Worm (Caenorhabditis elegans) whole organism, young adult: ENCODE data around the gene F09B9.5.

Experiments
- B0261.1 ChIP-seq: sonication (generic microtip); optimal IDR thresholded peaks from 2 replicates; lab custom pipeline; 2016; ENCODE audit warnings: mild to moderate bottlenecking, missing genetic modification characterization, moderate library complexity, missing compliant biosample characterization
- F33H1.4 ChIP-seq: fragments of 200-800 bp; sonication (Bioruptor generic); IDR thresholded peaks from 2 replicates; pipeline ENCODE4 v1.3.6; 2022; ENCODE audit warnings: missing genetic modification reagents, missing genetic modification characterization, missing compliant biosample characterization
- K12H6.12 ChIP-seq: fragments of 200-800 bp; sonication (Bioruptor generic); optimal IDR thresholded peaks from 2 replicates; lab custom pipeline; 2018; ENCODE audit warnings: mild to moderate bottlenecking, missing genetic modification characterization, missing compliant biosample characterization
- Y53G8AR.9 ChIP-seq: fragments of 200-800 bp; sonication (Bioruptor generic); conservative IDR thresholded peaks from 2 replicates; pipeline ENCODE4 v1.3.6; 2022; ENCODE audit warnings: missing genetic modification reagents, missing genetic modification characterization, missing compliant biosample characterization
- Y79H2A.3 ChIP-seq: fragments of 200-800 bp; sonication (Bioruptor generic); conservative IDR thresholded peaks from 2 replicates; pipeline ENCODE4 v1.3.6; 2022; ENCODE audit warnings: missing genetic modification reagents, missing genetic modification characterization, missing compliant biosample characterization
- ZK185.1 ChIP-seq: sonication (generic microtip); optimal IDR thresholded peaks from 2 replicates; lab custom pipeline; 2016; ENCODE audit warnings: mild to moderate bottlenecking, missing genetic modification characterization, missing compliant biosample characterization; ENCODE audit not compliant: poor library complexity, severe bottlenecking
- akir-1 ChIP-seq: fragments of 200-800 bp; sonication (Bioruptor generic); optimal IDR thresholded peaks from 2 replicates; lab custom pipeline; 2018; ENCODE audit warnings: mild to moderate bottlenecking, missing genetic modification characterization, moderate library complexity, missing compliant biosample characterization
- atf-7 ChIP-seq: sonication (generic microtip); optimal IDR thresholded peaks from 2 replicates; lab custom pipeline; 2017; ENCODE audit warnings: mild to moderate bottlenecking, missing genetic modification characterization, missing compliant biosample characterization
- athp-1 ChIP-seq: sonication (generic microtip); optimal IDR thresholded peaks from 2 replicates; lab custom pipeline; 2017; ENCODE audit warnings: mild to moderate bottlenecking, missing genetic modification characterization, missing compliant biosample characterization
- attf-3 ChIP-seq: fragments of 200-800 bp; sonication (Bioruptor generic); conservative IDR thresholded peaks from 2 replicates; pipeline ENCODE4 v1.3.6; 2022; ENCODE audit warnings: missing genetic modification reagents, missing genetic modification characterization, missing compliant biosample characterization
- bed-1 ChIP-seq: fragments of 200-800 bp; sonication (Bioruptor generic); IDR thresholded peaks from 2 replicates; pipeline ENCODE4 v1.3.6; 2022; ENCODE audit warnings: missing genetic modification reagents, missing genetic modification characterization, missing compliant biosample characterization
- cebp-1 ChIP-seq, 2 experiments: fragments of 200-800 bp in 1 of 2; sonication (Bioruptor generic) in 1 of 2; sonication (generic microtip) in 1 of 2; IDR thresholded peaks in 1 of 2; optimal IDR thresholded peaks in 1 of 2; 2 replicates each; pipeline versions ENCODE4 v1.3.6 to Lab custom; 2017 to 2022; ENCODE audit warnings: missing compliant biosample characterization in 2 of 2, missing genetic modification characterization in 2 of 2, mild to moderate bottlenecking in 1 of 2, missing genetic modification reagents in 1 of 2, moderate library complexity in 1 of 2
- ceh-27 ChIP-seq: fragments of 200-800 bp; sonication (Bioruptor generic); optimal IDR thresholded peaks from 2 replicates; lab custom pipeline; 2018; ENCODE audit warnings: mild to moderate bottlenecking, missing genetic modification characterization, moderate library complexity, missing compliant biosample characterization
- ceh-58 ChIP-seq: fragments of 200-800 bp; sonication (Bioruptor generic); IDR thresholded peaks from 2 replicates; pipeline ENCODE4 v1.3.6; 2022; ENCODE audit warnings: missing genetic modification characterization, missing compliant biosample characterization
- chd-7 ChIP-seq: sonication (generic microtip); optimal IDR thresholded peaks from 2 replicates; lab custom pipeline; 2016; ENCODE audit warnings: mild to moderate bottlenecking, missing genetic modification characterization, moderate library complexity, missing compliant biosample characterization
- die-1 ChIP-seq: sonication (generic microtip); optimal IDR thresholded peaks from 2 replicates; lab custom pipeline; 2016; ENCODE audit warnings: missing genotype, mild to moderate bottlenecking, missing genetic modification characterization, missing compliant biosample characterization
- egl-18 ChIP-seq: fragments of 200-800 bp; sonication (Bioruptor generic); IDR thresholded peaks from 2 replicates; pipeline ENCODE4 v1.3.6; 2022; ENCODE audit warnings: missing genetic modification reagents, missing genetic modification characterization, missing compliant biosample characterization
- ets-4 ChIP-seq: fragments of 200-800 bp; sonication (Bioruptor generic); optimal IDR thresholded peaks from 2 replicates; lab custom pipeline; 2018; ENCODE audit warnings: mild to moderate bottlenecking, missing genetic modification characterization, missing compliant biosample characterization
- gei-17 ChIP-seq: fragments of 200-800 bp; sonication (Bioruptor generic); optimal IDR thresholded peaks from 2 replicates; lab custom pipeline; 2018; ENCODE audit warnings: mild to moderate bottlenecking, missing genetic modification characterization, missing compliant biosample characterization
- hmg-1.2 ChIP-seq: fragments of 200-800 bp; sonication (Bioruptor generic); IDR thresholded peaks from 2 replicates; pipeline ENCODE4 v1.3.6; 2022; ENCODE audit warnings: missing genetic modification reagents, missing genetic modification characterization, missing compliant biosample characterization
- let-607 ChIP-seq, 2 experiments: fragments of 200-800 bp in 1 of 2; sonication (Bioruptor generic) in 1 of 2; sonication (generic microtip) in 1 of 2; optimal IDR thresholded peaks; 2 replicates each; lab custom pipeline; 2016 to 2018; ENCODE audit warnings: mild to moderate bottlenecking in 2 of 2, missing compliant biosample characterization in 2 of 2, missing genetic modification characterization in 2 of 2, moderate library complexity in 2 of 2, missing genotype in 1 of 2
- lin-40 ChIP-seq: sonication (generic microtip); optimal IDR thresholded peaks from 2 replicates; lab custom pipeline; 2016; ENCODE audit warnings: missing genetic modification characterization, mild to moderate bottlenecking, missing compliant biosample characterization, missing genotype, missing genetic modification reagents
- madf-10 ChIP-seq: sonication (generic microtip); optimal IDR thresholded peaks from 2 replicates; lab custom pipeline; 2016; ENCODE audit warnings: mild to moderate bottlenecking, missing genetic modification characterization, missing compliant biosample characterization
- mcd-1 ChIP-seq: fragments of 200-800 bp; sonication (Bioruptor generic); IDR thresholded peaks from 2 replicates; pipeline ENCODE4 v1.3.6; 2022; ENCODE audit warnings: missing genetic modification reagents, missing genetic modification characterization, missing compliant biosample characterization
- mes-4 ChIP-seq: sonication (generic microtip); optimal IDR thresholded peaks from 2 replicates; lab custom pipeline; 2016; ENCODE audit warnings: missing genotype, missing genetic modification characterization, missing compliant biosample characterization
- nfyb-1 ChIP-seq: fragments of 200-800 bp; sonication (Bioruptor generic); IDR thresholded peaks from 2 replicates; pipeline ENCODE4 v1.3.6; 2022; ENCODE audit warnings: missing genetic modification reagents, missing genetic modification characterization, missing compliant biosample characterization
- nhr-179 ChIP-seq: sonication (generic microtip); optimal IDR thresholded peaks from 2 replicates; lab custom pipeline; 2016; ENCODE audit warnings: mild to moderate bottlenecking, missing genetic modification characterization, missing compliant biosample characterization
- nhr-80 ChIP-seq: sonication (generic microtip); optimal IDR thresholded peaks from 2 replicates; lab custom pipeline; 2016; ENCODE audit warnings: missing genetic modification characterization, missing compliant biosample characterization
- pha-4 ChIP-seq: fragments of 150-350 bp; sonication (generic microtip); optimal IDR thresholded peaks from 2 replicates; lab custom pipeline; 2014; ENCODE audit warnings: missing biosample characterization, missing genetic modification reagents, missing genetic modification characterization
- repo-1 ChIP-seq: sonication (generic microtip); optimal IDR thresholded peaks from 2 replicates; lab custom pipeline; 2017; ENCODE audit warnings: mild to moderate bottlenecking, missing genetic modification characterization, missing compliant biosample characterization
- tbp1 ChIP-seq: fragments of 200-800 bp; sonication (Bioruptor generic); optimal IDR thresholded peaks from 2 replicates; lab custom pipeline; 2018; ENCODE audit warnings: mild to moderate bottlenecking, missing genetic modification characterization, missing compliant biosample characterization
- tbx-9 ChIP-seq: sonication (generic microtip); optimal IDR thresholded peaks from 2 replicates; lab custom pipeline; 2016; ENCODE audit warnings: borderline replicate concordance, missing genetic modification characterization, inconsistent platforms, missing compliant biosample characterization
- zfh-2 ChIP-seq: fragments of 200-800 bp; sonication (Bioruptor generic); conservative IDR thresholded peaks from 2 replicates; pipeline ENCODE4 v1.3.6; 2022; ENCODE audit warnings: missing genetic modification reagents, missing genetic modification characterization, missing compliant biosample characterization
- zim-3 ChIP-seq: sonication (generic microtip); optimal IDR thresholded peaks from 2 replicates; lab custom pipeline; 2017; ENCODE audit warnings: mild to moderate bottlenecking, missing genetic modification characterization, moderate library complexity, missing compliant biosample characterization
- ztf-28 ChIP-seq: fragments of 200-800 bp; sonication (Bioruptor generic); IDR thresholded peaks from 2 replicates; pipeline ENCODE4 v1.3.6; 2022; ENCODE audit warnings: missing genetic modification reagents, missing genetic modification characterization, missing compliant biosample characterization

Gene F09B9.5

DNA sequence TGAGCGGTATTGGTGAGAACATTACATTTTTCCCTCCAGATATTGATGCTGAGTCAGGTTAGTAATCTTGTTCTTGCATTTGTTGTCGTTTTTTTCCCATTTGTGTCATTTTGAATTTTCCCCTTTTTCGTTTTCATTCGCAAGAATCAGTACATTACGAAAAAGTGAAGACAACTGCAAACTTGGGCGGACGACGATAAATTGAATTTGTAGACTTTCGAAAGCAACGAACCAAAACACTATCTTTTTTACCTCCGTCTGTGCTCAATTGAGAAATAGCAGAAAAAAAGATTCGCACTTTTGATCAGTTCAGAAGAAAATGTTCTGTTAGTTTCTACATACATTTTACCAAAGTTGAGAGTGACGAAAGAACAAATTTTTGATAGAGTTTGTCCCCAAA lies 510 bp downstream of the F09B9.5 start (continued):
- TF ChIP-seq B0261.1 (tag; lab: Kevin White, UChicago) = no peak

DNA sequence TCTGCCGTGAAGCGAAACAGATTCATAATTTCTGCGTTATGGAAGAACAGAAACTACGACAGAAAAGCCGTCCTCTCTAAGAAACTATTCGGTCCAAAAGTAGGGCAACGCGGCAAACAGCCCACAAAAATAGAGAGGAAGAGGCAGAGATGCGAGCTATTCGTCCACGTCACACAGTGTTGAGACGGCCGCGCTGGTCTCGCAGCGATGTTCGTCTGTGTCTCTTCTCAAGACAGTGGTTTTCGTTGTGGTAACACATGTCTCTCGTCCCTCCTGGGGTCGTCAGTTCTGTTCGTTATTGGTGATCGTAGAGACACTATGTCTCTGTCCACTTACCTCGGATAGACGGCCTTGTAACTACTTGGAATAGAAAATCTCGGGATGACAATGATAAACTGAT lies 4.1 kb downstream of the F09B9.5 start, which contains the start of gene erd-2.1:
Gene erd-2.1 (minus strand): TSS at position 114 of the 400 bp plus-strand sequence.
- TF ChIP-seq tbp1 (GFP tag; lab: Kevin White, UChicago) (peak; percentile 18), die-1 (tag; lab: Kevin White, UChicago) (no peak), Y53G8AR.9 (GFP tag; lab: Robert Waterston, UW) (no peak), F33H1.4 (peak; percentile 60), Y79H2A.3 (no peak), hmg-1.2 (GFP tag; lab: Robert Waterston, UW) (peak; percentile 81), gei-17 (GFP tag; lab: Kevin White, UChicago) (peak; percentile 31), mcd-1 (0 out of 2 replicates have a peak, but pooled peaks have one; percentile 17), zfh-2 (peak; percentile 85), nfyb-1 (GFP tag; lab: Robert Waterston, UW) (peak; percentile 91), K12H6.12 (tag; lab: Kevin White, UChicago) (peak; percentile 28), repo-1 (no peak), ZK185.1 (tag; lab: Kevin White, UChicago) (peak; percentile 62), nhr-80 (tag; lab: Kevin White, UChicago) (peak; percentile 82), ceh-58 (GFP tag; lab: Robert Waterston, UW) (no peak), athp-1 (no peak), ceh-27 (GFP tag; lab: Kevin White, UChicago) (peak; percentile 46), lin-40 (tag; lab: Kevin White, UChicago) (peak; percentile 44), attf-3 (GFP tag; lab: Robert Waterston, UW) (no peak), let-607 (tag; optimal IDR thresholded peaks at IDR 0.05; lab: Kevin White, UChicago) (peak; percentile 96 to 97), egl-18 (GFP tag; lab: Robert Waterston, UW) (no peak)

DNA sequence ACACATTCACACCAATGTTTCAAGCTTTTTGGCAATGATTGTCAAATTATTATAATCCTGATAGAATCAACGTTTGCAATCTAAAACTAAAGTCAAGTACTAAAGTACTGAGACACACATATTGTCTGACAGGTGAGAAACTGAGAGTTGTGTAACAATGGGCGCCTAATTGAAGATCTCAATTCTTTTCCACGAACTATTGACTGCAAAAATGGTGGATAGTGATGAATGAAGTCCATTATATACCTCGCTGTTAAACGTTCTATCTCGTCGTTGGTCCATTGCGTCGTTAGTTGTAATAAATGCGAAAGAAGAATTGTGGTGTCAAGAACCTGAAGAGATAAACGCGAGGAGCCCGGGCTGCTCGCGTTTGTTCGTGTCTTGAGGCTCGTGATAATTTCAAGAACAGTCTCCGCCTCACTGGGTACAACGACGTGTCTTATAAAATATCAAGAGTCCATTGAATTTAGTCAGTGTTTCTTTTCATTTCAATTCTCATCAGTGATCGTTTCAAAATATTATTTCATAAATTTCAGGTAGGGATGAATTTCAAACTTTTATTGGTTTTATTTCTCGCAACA lies 5.6 kb downstream of the F09B9.5 start, which contains the start of gene F09B9.4:
Gene F09B9.4 (plus strand): TSS at position 531 of the 581 bp plus-strand sequence.
- TF ChIP-seq athp-1 = no peak
- no peak for TF ChIP-seq atf-7 (tag; lab: Kevin White, UChicago)
- TF ChIP-seq zim-3 (tag; lab: Kevin White, UChicago) = no peak
- no peak for TF ChIP-seq nhr-179
- TF ChIP-seq pha-4 = no peak
- TF ChIP-seq tbp1 (GFP tag; lab: Kevin White, UChicago) = no peak
- no peak for TF ChIP-seq bed-1 (GFP tag; lab: Robert Waterston, UW)
- no peak for TF ChIP-seq ztf-28 (GFP tag; lab: Robert Waterston, UW)
- no peak for TF ChIP-seq chd-7 (tag; lab: Kevin White, UChicago)
- no peak for TF ChIP-seq madf-10 (tag; lab: Kevin White, UChicago)
- no peak for TF ChIP-seq ets-4 (GFP tag; lab: Kevin White, UChicago)
- TF ChIP-seq cebp-1 (GFP tag; IDR thresholded peaks at IDR 0.05; lab: Robert Waterston, UW) = no peak
- no peak for TF ChIP-seq cebp-1 (tag; optimal IDR thresholded peaks at IDR 0.05; lab: Kevin White, UChicago)
- no peak for TF ChIP-seq mes-4
- no peak for TF ChIP-seq tbx-9 (tag; lab: Kevin White, UChicago)
- TF ChIP-seq akir-1 = no peak
- TF ChIP-seq, all 124 proteins: peak for 0
